Fruit fly (Drosophila melanogaster): ENCODE measurements around the gene wnd.

Gene wnd

dm6 chr3L:19605974-19606497, 29.5 kb downstream of the wnd start, which contains the start of the genes lush and CG9372:
TSS of gene lush (minus strand) at chr3L:19606090.
TSS of gene CG9372 (plus strand) at chr3L:19606208.
- TF ChIP-seq Dll (optimal IDR thresholded peaks at IDR 0.05) (no peak), psq (optimal IDR thresholded peaks at IDR 0.05) (no peak), usp (GFP tag; optimal IDR thresholded peaks at IDR 0.05) (no peak), EcR (GFP tag; optimal IDR thresholded peaks at IDR 0.05) (no peak), CG8478 (optimal IDR thresholded peaks at IDR 0.05) (no peak), pan (optimal IDR thresholded peaks at IDR 0.05) (no peak)

- TF ChIP-seq EcR (GFP tag; optimal IDR thresholded peaks at IDR 0.05) (no peak), usp (GFP tag; optimal IDR thresholded peaks at IDR 0.05) (no peak), CG8478 (optimal IDR thresholded peaks at IDR 0.05) (no peak), Dll (optimal IDR thresholded peaks at IDR 0.05) (no peak), pan (optimal IDR thresholded peaks at IDR 0.05) (no peak), psq (optimal IDR thresholded peaks at IDR 0.05) (no peak)
Measured at dm6 chr3L:19601413-19601812, 34.2 kb downstream of the wnd start, which contains the start of gene CG9368. TSS of gene CG9368 (plus strand) at chr3L:19601633.

- TF ChIP-seq usp (GFP tag; optimal IDR thresholded peaks at IDR 0.05), result no peak
- no peak for TF ChIP-seq Dll (optimal IDR thresholded peaks at IDR 0.05)
- TF ChIP-seq pan (optimal IDR thresholded peaks at IDR 0.05), result no peak
- no peak for TF ChIP-seq EcR (GFP tag; optimal IDR thresholded peaks at IDR 0.05)
- TF ChIP-seq CG8478 (optimal IDR thresholded peaks at IDR 0.05), result no peak
- TF ChIP-seq psq (optimal IDR thresholded peaks at IDR 0.05), result no peak
Measured at dm6 chr3L:19598369-19599148, 37.0 kb downstream of the wnd start, which contains the start of the genes ash1 and Taf6. TSS of gene ash1 (minus strand) at chr3L:19598755. TSS of gene Taf6 (plus strand) at chr3L:19599088.

- TF ChIP-seq Dll (optimal IDR thresholded peaks at IDR 0.05) (no peak), CG8478 (optimal IDR thresholded peaks at IDR 0.05) (no peak), pan (optimal IDR thresholded peaks at IDR 0.05) (no peak), psq (optimal IDR thresholded peaks at IDR 0.05) (no peak), usp (GFP tag; optimal IDR thresholded peaks at IDR 0.05) (no peak), EcR (GFP tag; optimal IDR thresholded peaks at IDR 0.05) (no peak)
Measured at dm6 chr3L:19590422-19590821, 45.2 kb downstream of the wnd start, which contains the start of gene CG14100. TSS of gene CG14100 (minus strand) at chr3L:19590524.

- TF ChIP-seq usp (GFP tag; optimal IDR thresholded peaks at IDR 0.05), result no peak
- no peak for TF ChIP-seq pan (optimal IDR thresholded peaks at IDR 0.05)
- TF ChIP-seq EcR (GFP tag; optimal IDR thresholded peaks at IDR 0.05), result no peak
- no peak for TF ChIP-seq CG8478 (optimal IDR thresholded peaks at IDR 0.05)
- no peak for TF ChIP-seq psq (optimal IDR thresholded peaks at IDR 0.05)
- TF ChIP-seq Dll (optimal IDR thresholded peaks at IDR 0.05), result no peak
Measured at dm6 chr3L:19585979-19586378, 49.6 kb downstream of the wnd start, which contains the start of the genes CG9231 and CG9330. TSS of gene CG9231 (minus strand) at chr3L:19586003. TSS of gene CG9330 (plus strand) at chr3L:19586253.

dm6 chr3L:19584369-19584915, 51.1 kb downstream of the wnd start, which contains the start of gene Shal:
TSS of gene Shal (minus strand) at chr3L:19584568.
- TF ChIP-seq pan (optimal IDR thresholded peaks at IDR 0.05), result no peak
- no peak for TF ChIP-seq usp (GFP tag; optimal IDR thresholded peaks at IDR 0.05)
- no peak for TF ChIP-seq CG8478 (optimal IDR thresholded peaks at IDR 0.05)
- TF ChIP-seq Dll (optimal IDR thresholded peaks at IDR 0.05), result no peak
- TF ChIP-seq EcR (GFP tag; optimal IDR thresholded peaks at IDR 0.05), result no peak
- no peak for TF ChIP-seq psq (optimal IDR thresholded peaks at IDR 0.05)

dm6 chr3L:19580709-19581227, 54.8 kb downstream of the wnd start:
- TF ChIP-seq psq (optimal IDR thresholded peaks at IDR 0.05) (no peak), CG8478 (optimal IDR thresholded peaks at IDR 0.05) (no peak), EcR (GFP tag; optimal IDR thresholded peaks at IDR 0.05) (no peak), pan (optimal IDR thresholded peaks at IDR 0.05) (no peak), usp (GFP tag; optimal IDR thresholded peaks at IDR 0.05) (no peak), Dll (optimal IDR thresholded peaks at IDR 0.05) (no peak)

dm6 chr3L:19579346-19579745, 56.2 kb downstream of the wnd start:
- no peak for TF ChIP-seq usp (GFP tag; optimal IDR thresholded peaks at IDR 0.05)
- no peak for TF ChIP-seq psq (optimal IDR thresholded peaks at IDR 0.05)
- no peak for TF ChIP-seq pan (optimal IDR thresholded peaks at IDR 0.05)
- TF ChIP-seq EcR (GFP tag; optimal IDR thresholded peaks at IDR 0.05), result no peak
- TF ChIP-seq CG8478 (optimal IDR thresholded peaks at IDR 0.05), result no peak
- no peak for TF ChIP-seq Dll (optimal IDR thresholded peaks at IDR 0.05)

- TF ChIP-seq CG8478 (optimal IDR thresholded peaks at IDR 0.05) (no peak), EcR (GFP tag; optimal IDR thresholded peaks at IDR 0.05) (no peak), Dll (optimal IDR thresholded peaks at IDR 0.05) (no peak), pan (optimal IDR thresholded peaks at IDR 0.05) (no peak), psq (optimal IDR thresholded peaks at IDR 0.05) (no peak), usp (GFP tag; optimal IDR thresholded peaks at IDR 0.05) (no peak)
Measured at dm6 chr3L:19575650-19576049, 59.9 kb downstream of the wnd start.

dm6 chr3L:19574452-19574851, 61.1 kb downstream of the wnd start:
- no peak for TF ChIP-seq usp (GFP tag; optimal IDR thresholded peaks at IDR 0.05)
- no peak for TF ChIP-seq EcR (GFP tag; optimal IDR thresholded peaks at IDR 0.05)
- no peak for TF ChIP-seq CG8478 (optimal IDR thresholded peaks at IDR 0.05)
